Worm (Caenorhabditis elegans) whole organism, L1 larva: ENCODE data around the gene crp-1.

Experiments
- ceh-82 ChIP-seq, 3 experiments: fragments of 150-350 bp in 1 of 3; sonication (generic microtip) in 2 of 3; optimal IDR thresholded peaks; 2 replicates each; lab custom pipeline; 2014 to 2017; ENCODE audit warnings: missing biosample characterization in 3 of 3, missing genetic modification characterization in 3 of 3
- egl-27 ChIP-seq, 2 experiments: fragments of 150-350 bp in 1 of 2; sonication (generic microtip); optimal IDR thresholded peaks; 3 replicates each; lab custom pipeline; 2017 to 2018; ENCODE audit warnings: missing biosample characterization in 2 of 2, missing genetic modification characterization in 2 of 2, missing genetic modification reagents in 2 of 2
- isw-1 ChIP-seq: fragments of 200-800 bp; sonication (Bioruptor generic); IDR thresholded peaks from 2 replicates; pipeline ENCODE4 v1.3.6; 2022; ENCODE audit warnings: missing genetic modification characterization, missing compliant biosample characterization
- lin-39 ChIP-seq: fragments of 150-350 bp; optimal IDR thresholded peaks from 2 replicates; lab custom pipeline; 2014; ENCODE audit warnings: missing biosample characterization, missing genetic modification reagents, missing genetic modification characterization
- lir-3 ChIP-seq: sonication (generic microtip); optimal IDR thresholded peaks from 2 replicates; lab custom pipeline; 2016; ENCODE audit warnings: mild to moderate bottlenecking, missing genetic modification characterization, moderate library complexity, missing compliant biosample characterization; ENCODE audit not compliant: poor library complexity
- nhr-237 ChIP-seq: fragments of 150-350 bp; optimal IDR thresholded peaks from 2 replicates; lab custom pipeline; 2014; ENCODE audit warnings: missing biosample characterization, missing genetic modification characterization
- nhr-76 ChIP-seq: sonication (generic microtip); optimal IDR thresholded peaks from 2 replicates; lab custom pipeline; 2017; ENCODE audit warnings: missing biosample characterization, missing genetic modification characterization
- nhr-90 ChIP-seq: sonication (generic microtip); optimal IDR thresholded peaks from 2 replicates; lab custom pipeline; 2016; ENCODE audit warnings: mild to moderate bottlenecking, missing genetic modification characterization, missing compliant biosample characterization; ENCODE audit not compliant: poor library complexity
- snu-23 ChIP-seq: sonication (generic microtip); optimal IDR thresholded peaks from 2 replicates; lab custom pipeline; 2016; ENCODE audit warnings: missing genetic modification characterization, missing compliant biosample characterization
- zag-1 ChIP-seq: fragments of 150-350 bp; optimal IDR thresholded peaks from 2 replicates; lab custom pipeline; 2014; ENCODE audit warnings: missing biosample characterization, missing genetic modification characterization

DNA sequence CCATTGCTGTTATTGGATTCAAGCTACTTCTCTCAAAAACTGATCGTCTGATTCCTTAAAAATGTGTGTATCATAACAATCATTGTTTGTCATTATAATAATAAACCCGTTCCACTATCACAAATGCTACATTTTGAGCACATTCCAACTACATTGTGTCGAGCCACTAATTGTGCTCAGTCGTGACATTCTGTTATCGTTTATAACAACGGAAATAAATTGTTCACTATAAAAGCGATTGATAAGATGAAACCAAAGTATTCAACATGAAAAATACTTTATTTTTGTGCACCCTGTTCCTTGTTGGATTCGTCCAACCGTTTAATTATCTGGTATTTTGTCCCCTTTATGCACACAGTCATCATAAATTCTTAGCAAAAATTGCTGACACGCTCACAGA lies 14.8 kb downstream of the crp-1 start, which contains the start of gene ugt-33:
- TF ChIP-seq lin-39 (tag; lab: Kevin White, UChicago): no peak
- no peak for TF ChIP-seq zag-1 (tag; lab: Kevin White, UChicago)
- no peak for TF ChIP-seq nhr-76 (tag; lab: Kevin White, UChicago)
- no peak for TF ChIP-seq snu-23 (GFP tag; lab: Kevin White, UChicago)
- no peak for TF ChIP-seq isw-1 (GFP tag; lab: Robert Waterston, UW)
- TF ChIP-seq lir-3: no peak
- TF ChIP-seq ceh-82 (tag; optimal IDR thresholded peaks at IDR 0.05; lab: Kevin White, UChicago): no peak
- no peak for TF ChIP-seq egl-27 (tag; optimal IDR thresholded peaks at IDR 0.05; lab: Kevin White, UChicago)
- TF ChIP-seq nhr-237: no peak
- TF ChIP-seq nhr-90 (tag; lab: Kevin White, UChicago): no peak
